Worm (Caenorhabditis elegans) whole organism, midembryonic: ENCODE measurements around the gene ZC395.4.

Experiments
- T22C8.4 ChIP-seq: fragments of 200-800 bp; sonication (Bioruptor generic); IDR thresholded peaks from 2 replicates; pipeline ENCODE4 v1.3.6; 2022; ENCODE audit warnings: missing genetic modification characterization, missing compliant biosample characterization
- cog-1 ChIP-seq: sonication (generic microtip); optimal IDR thresholded peaks from 2 replicates; lab custom pipeline; 2016; ENCODE audit warnings: missing genetic modification characterization, missing compliant biosample characterization
- flt-1 ChIP-seq: fragments of 200-800 bp; sonication (Bioruptor generic); IDR thresholded peaks from 2 replicates; pipeline ENCODE4 v1.3.6; 2022; ENCODE audit warnings: missing genetic modification characterization, missing compliant biosample characterization
- klf-2 ChIP-seq: fragments of 200-800 bp; sonication (Bioruptor generic); conservative IDR thresholded peaks from 2 replicates; pipeline ENCODE4 v1.3.6; 2022; ENCODE audit warnings: missing genetic modification reagents, missing genetic modification characterization, missing compliant biosample characterization
- med-1 ChIP-seq: sonication (generic microtip); optimal IDR thresholded peaks from 2 replicates; lab custom pipeline; 2017; ENCODE audit warnings: missing genetic modification characterization, mild to moderate bottlenecking, missing compliant biosample characterization, antibody characterized with exemption, missing genetic modification reagents; ENCODE audit not compliant: insufficient read depth
- ref-1 ChIP-seq: fragments of 200-800 bp; sonication (Bioruptor generic); conservative IDR thresholded peaks from 2 replicates; pipeline ENCODE4 v1.3.6; 2022; ENCODE audit warnings: missing genetic modification reagents, missing genetic modification characterization, missing compliant biosample characterization
- tab-1 ChIP-seq: fragments of 200-800 bp; sonication (Bioruptor generic); IDR thresholded peaks from 2 replicates; pipeline ENCODE4 v1.3.6; 2022; ENCODE audit warnings: missing genetic modification characterization, missing compliant biosample characterization
- ztf-23 ChIP-seq: fragments of 200-800 bp; sonication (Bioruptor generic); IDR thresholded peaks from 2 replicates; pipeline ENCODE4 v1.3.6; 2022; ENCODE audit warnings: missing genetic modification reagents, missing genetic modification characterization, missing compliant biosample characterization
- ztf-29 ChIP-seq: fragments of 200-800 bp; sonication (Bioruptor generic); IDR thresholded peaks from 2 replicates; pipeline ENCODE4 v1.3.6; 2022; ENCODE audit warnings: missing genetic modification reagents, missing genetic modification characterization, missing compliant biosample characterization

Gene ZC395.4

ce11 chrIII:5263299-5263993 lies 6.5 kb upstream of the ZC395.4 start, which contains the start of the genes C34E10.9 and hap-1:
Gene C34E10.9, minus strand, starts transcription at chrIII:5263399.
Gene hap-1, plus strand, starts transcription at chrIII:5263943.
- TF ChIP-seq ztf-23 (GFP tag; lab: Robert Waterston, UW) = no peak
- TF ChIP-seq cog-1 (tag; lab: Kevin White, UChicago) = no peak
- TF ChIP-seq tab-1 (GFP tag; lab: Robert Waterston, UW) = no peak
- no peak for TF ChIP-seq med-1 (GFP tag; lab: Kevin White, UChicago)
- no peak for TF ChIP-seq T22C8.4 (GFP tag; lab: Robert Waterston, UW)
- TF ChIP-seq klf-2 (GFP tag; lab: Robert Waterston, UW) = no peak
- no peak for TF ChIP-seq flt-1 (GFP tag; lab: Robert Waterston, UW)
- TF ChIP-seq ztf-29 (GFP tag; lab: Robert Waterston, UW) = no peak
- no peak for TF ChIP-seq ref-1

- TF ChIP-seq flt-1 (GFP tag; lab: Robert Waterston, UW) (no peak), ref-1 (no peak), cog-1 (tag; lab: Kevin White, UChicago) (no peak), ztf-23 (GFP tag; lab: Robert Waterston, UW) (no peak), ztf-29 (GFP tag; lab: Robert Waterston, UW) (no peak), klf-2 (GFP tag; lab: Robert Waterston, UW) (no peak), tab-1 (GFP tag; lab: Robert Waterston, UW) (no peak), T22C8.4 (GFP tag; lab: Robert Waterston, UW) (no peak), med-1 (GFP tag; lab: Kevin White, UChicago) (no peak)
Observed at ce11 chrIII:5264813-5265212, 5.1 kb upstream of the ZC395.4 start, which contains the start of gene gro-1. Gene gro-1, plus strand, starts transcription at chrIII:5265113.

ce11 chrIII:5267217-5267906 lies 2.6 kb upstream of the ZC395.4 start, which contains the start of gene ZC395.5:
Gene ZC395.5, plus strand, starts transcription at chrIII:5267848.
- TF ChIP-seq klf-2 (GFP tag; lab: Robert Waterston, UW) (no peak), tab-1 (GFP tag; lab: Robert Waterston, UW) (no peak), T22C8.4 (GFP tag; lab: Robert Waterston, UW) (no peak), cog-1 (tag; lab: Kevin White, UChicago) (no peak), flt-1 (GFP tag; lab: Robert Waterston, UW) (no peak), ztf-29 (GFP tag; lab: Robert Waterston, UW) (no peak), ref-1 (no peak), med-1 (GFP tag; lab: Kevin White, UChicago) (no peak), ztf-23 (GFP tag; lab: Robert Waterston, UW) (no peak)

ce11 chrIII:5268486-5268885 lies 1.4 kb upstream of the ZC395.4 start:
- TF ChIP-seq cog-1 (tag; lab: Kevin White, UChicago) (no peak), T22C8.4 (GFP tag; lab: Robert Waterston, UW) (no peak)

ce11 chrIII:5273396-5273857 lies 3.5 kb downstream of the ZC395.4 start, which contains the start of gene ztf-8:
Gene ztf-8, minus strand, starts transcription at chrIII:5273471.
- TF ChIP-seq med-1 (GFP tag; lab: Kevin White, UChicago) (no peak), cog-1 (tag; lab: Kevin White, UChicago) (no peak), ref-1 (no peak), flt-1 (GFP tag; lab: Robert Waterston, UW) (no peak), T22C8.4 (GFP tag; lab: Robert Waterston, UW) (no peak), ztf-23 (GFP tag; lab: Robert Waterston, UW) (no peak)

- TF ChIP-seq med-1 (GFP tag; lab: Kevin White, UChicago) (no peak), cog-1 (tag; lab: Kevin White, UChicago) (no peak), flt-1 (GFP tag; lab: Robert Waterston, UW) (no peak), T22C8.4 (GFP tag; lab: Robert Waterston, UW) (no peak), klf-2 (GFP tag; lab: Robert Waterston, UW) (no peak)
Observed at ce11 chrIII:5274250-5274649, 4.3 kb downstream of the ZC395.4 start.

- TF ChIP-seq med-1 (GFP tag; lab: Kevin White, UChicago) = no peak
- no peak for TF ChIP-seq klf-2 (GFP tag; lab: Robert Waterston, UW)
- TF ChIP-seq ztf-29 (GFP tag; lab: Robert Waterston, UW) = no peak
- no peak for TF ChIP-seq ztf-23 (GFP tag; lab: Robert Waterston, UW)
- TF ChIP-seq T22C8.4 (GFP tag; lab: Robert Waterston, UW) = no peak
- no peak for TF ChIP-seq ref-1
- TF ChIP-seq cog-1 (tag; lab: Kevin White, UChicago) = no peak
- TF ChIP-seq tab-1 (GFP tag; lab: Robert Waterston, UW) = no peak
- TF ChIP-seq flt-1 (GFP tag; lab: Robert Waterston, UW) = no peak
Observed at ce11 chrIII:5274715-5275355, 4.9 kb downstream of the ZC395.4 start, which contains the start of the genes daf-41 and toc-1. Gene daf-41, minus strand, starts transcription at chrIII:5274765. Gene toc-1, plus strand, starts transcription at chrIII:5275251.

- TF ChIP-seq flt-1 (GFP tag; lab: Robert Waterston, UW) (no peak), ztf-23 (GFP tag; lab: Robert Waterston, UW) (no peak), ref-1 (no peak), klf-2 (GFP tag; lab: Robert Waterston, UW) (no peak), tab-1 (GFP tag; lab: Robert Waterston, UW) (no peak), T22C8.4 (GFP tag; lab: Robert Waterston, UW) (no peak), cog-1 (tag; lab: Kevin White, UChicago) (no peak), med-1 (GFP tag; lab: Kevin White, UChicago) (no peak), ztf-29 (GFP tag; lab: Robert Waterston, UW) (no peak)
Observed at ce11 chrIII:5277740-5278139, 7.8 kb downstream of the ZC395.4 start, which contains the start of gene clk-1. Gene clk-1, plus strand, starts transcription at chrIII:5277894.
